Fruit fly (Drosophila melanogaster): ENCODE measurements around the gene CG44815.

Gene CG44815

dm6 chrX:9486802-9487201 is 40.8 kb upstream of the CG44815 start (continued):
- TF ChIP-seq amos (GFP tag; IDR thresholded peaks at IDR 0.05; ENCODE audit: partially characterized antibody) (no peak), CG11456 (GFP tag; IDR thresholded peaks at IDR 0.05) (peak; percentile 60; the same call in 2 of the 3 replicates), Rx (GFP tag; IDR thresholded peaks at IDR 0.05) (peak; percentile 63), CG9797 (GFP tag; optimal IDR thresholded peaks at IDR 0.05) (no peak), CG7372 (GFP tag; IDR thresholded peaks at IDR 0.05) (no peak; the same call in 1 of the 2 replicates), CG11504 (tag; optimal IDR thresholded peaks at IDR 0.05) (peak; percentile 83), ci (GFP tag; IDR thresholded peaks at IDR 0.05) (peak; percentile 82), Hr78 (GFP tag; optimal IDR thresholded peaks at IDR 0.05) (no peak), oc (tag; optimal IDR thresholded peaks at IDR 0.05) (peak; percentile 65), CG17361 (GFP tag; IDR thresholded peaks at IDR 0.05) (peak; percentile 76), bigmax (GFP tag; optimal IDR thresholded peaks at IDR 0.05) (no peak), schlank (tag; optimal IDR thresholded peaks at IDR 0.05) (no peak), CG9215 (GFP tag; IDR thresholded peaks at IDR 0.05) (peak; percentile 44; the same call in 1 of the 2 replicates), Six4 (GFP tag; optimal IDR thresholded peaks at IDR 0.05) (peak; percentile 65), Doc3 (GFP tag; IDR thresholded peaks at IDR 0.05; ENCODE audit: partially characterized antibody) (no peak), Atf-2 (GFP tag; optimal IDR thresholded peaks at IDR 0.05) (peak; percentile 71), Rfx (GFP tag; IDR thresholded peaks at IDR 0.05) (peak; percentile 49; the same call in 1 of the 2 replicates), nom (GFP tag; optimal IDR thresholded peaks at IDR 0.05) (no peak), CG33213 (GFP tag; optimal IDR thresholded peaks at IDR 0.05) (peak; percentile 61), CG18011 (GFP tag; optimal IDR thresholded peaks at IDR 0.05) (no peak), CG12104 (GFP tag; optimal IDR thresholded peaks at IDR 0.05) (peak; percentile 45), kay (GFP tag; optimal IDR thresholded peaks at IDR 0.05) (peak; percentile 52), CG10431 (GFP tag; optimal IDR thresholded peaks at IDR 0.05) (peak; percentile 37), h (optimal IDR thresholded peaks at IDR 0.05) (no peak), ara (GFP tag; IDR thresholded peaks at IDR 0.05) (peak; percentile 83), Dek (tag; optimal IDR thresholded peaks at IDR 0.05) (peak; percentile 12), NC2α (GFP tag; optimal IDR thresholded peaks at IDR 0.05) (peak; percentile 46), Lim3 (GFP tag; IDR thresholded peaks at IDR 0.05) (no peak), CG30403 (GFP tag; optimal IDR thresholded peaks at IDR 0.05) (peak; percentile 77), jing (GFP tag; optimal IDR thresholded peaks at IDR 0.05) (peak; percentile 45), ato (GFP tag; IDR thresholded peaks at IDR 0.05; ENCODE audit: partially characterized antibody) (no peak), cg (GFP tag; optimal IDR thresholded peaks at IDR 0.05) (no peak), Xbp1 (GFP tag; optimal IDR thresholded peaks at IDR 0.05) (peak; percentile 78), Ets65A (GFP tag) (peak; percentile 97), Dll (GFP tag; IDR thresholded peaks at IDR 0.05; ENCODE audit: partially characterized antibody) (no peak), CG4404 (GFP tag; IDR thresholded peaks at IDR 0.05) (peak; percentile 81), CG2120 (GFP tag; optimal IDR thresholded peaks at IDR 0.05) (peak; percentile 45), Antp (GFP tag; optimal IDR thresholded peaks at IDR 0.05) (peak; percentile 68), cato (GFP tag; optimal IDR thresholded peaks at IDR 0.05; ENCODE audit: borderline replicate concordance) (peak; percentile 21), maf-S (GFP tag; optimal IDR thresholded peaks at IDR 0.05) (peak; percentile 72), shn (GFP tag; optimal IDR thresholded peaks at IDR 0.05) (peak; percentile 58), CG13775 (GFP tag; optimal IDR thresholded peaks at IDR 0.05) (peak; percentile 58), Spps (tag; optimal IDR thresholded peaks at IDR 0.05) (peak; percentile 68), Sry-δ (GFP tag; optimal IDR thresholded peaks at IDR 0.05) (peak; percentile 42), CG15073 (GFP tag; optimal IDR thresholded peaks at IDR 0.05) (no peak), Oaz (GFP tag; IDR thresholded peaks at IDR 0.05) (0 out of 2 replicates have a peak, but pooled peaks have one; percentile 20), CG7987 (GFP tag; optimal IDR thresholded peaks at IDR 0.05) (no peak), CG3163 (GFP tag; optimal IDR thresholded peaks at IDR 0.05) (peak; percentile 41), Aef1 (GFP tag; IDR thresholded peaks at IDR 0.05) (peak; percentile 40; the same call in 1 of the 3 replicates), CG7839 (tag; optimal IDR thresholded peaks at IDR 0.05) (peak; percentile 65), CG10209 (GFP tag; optimal IDR thresholded peaks at IDR 0.05) (peak; percentile 68)
